Worm (Caenorhabditis elegans): Measurements from ENCODE around the gene W04B5.5.

- TF ChIP-seq F13H6.1 (tag; optimal IDR thresholded peaks at IDR 0.05) (peak; percentile 66), blmp-1 (tag; optimal IDR thresholded peaks at IDR 0.05; ENCODE audit: insufficient read depth) (peak; percentile 47), zag-1 (tag; optimal IDR thresholded peaks at IDR 0.05) (peak; percentile 5), ztf-1 (GFP tag; conservative IDR thresholded peaks at IDR 0.05) (no peak), unc-62 (GFP tag; optimal IDR thresholded peaks at IDR 0.05) (no peak), nhr-237 (tag; optimal IDR thresholded peaks at IDR 0.05) (no peak), nhr-12 (tag; optimal IDR thresholded peaks at IDR 0.05) (no peak), ztf-11 (tag; optimal IDR thresholded peaks at IDR 0.05) (no peak), ama-1 (optimal IDR thresholded peaks at IDR 0.05) (peak; percentile 13), ceh-16 (tag; optimal IDR thresholded peaks at IDR 0.05) (peak; percentile 74), C34F6.9 (tag; optimal IDR thresholded peaks at IDR 0.05) (peak; percentile 86), ceh-82 (tag; optimal IDR thresholded peaks at IDR 0.05) (no peak), egl-27 (tag; optimal IDR thresholded peaks at IDR 0.05) (no peak), sma-9 (GFP tag; optimal IDR thresholded peaks at IDR 0.05) (no peak), sma-9 (tag; optimal IDR thresholded peaks at IDR 0.05) (no peak)
Measured at ce11 chrIII:2375918-2376317, 42.1 kb downstream of the W04B5.5 start, which contains the start of gene H14E04.2.
